Fruit fly (Drosophila melanogaster): ENCODE measurements around the gene CG10616.

The CG10616 gene

dm6 chr3L:12506963-12507552, 35.5 kb downstream of the CG10616 start (continued):
- TF ChIP-seq so (GFP tag; IDR thresholded peaks at IDR 0.05) = no peak
- no peak for TF ChIP-seq CG3726 (GFP tag; IDR thresholded peaks at IDR 0.05)
- no peak for TF ChIP-seq ato (GFP tag; IDR thresholded peaks at IDR 0.05; ENCODE audit: partially characterized antibody)
- no peak for TF ChIP-seq Gug (GFP tag; IDR thresholded peaks at IDR 0.05)
- TF ChIP-seq Atf3 (GFP tag; optimal IDR thresholded peaks at IDR 0.05) = no peak
- TF ChIP-seq CG12942 (GFP tag; optimal IDR thresholded peaks at IDR 0.05) = no peak
- TF ChIP-seq HmgZ (tag; optimal IDR thresholded peaks at IDR 0.05) = peak; percentile 33
- TF ChIP-seq CG32532 (GFP tag; IDR thresholded peaks at IDR 0.05) = no peak
- TF ChIP-seq sens (GFP tag) = peak; percentile 68
- no peak for TF ChIP-seq Oaz (GFP tag; IDR thresholded peaks at IDR 0.05)
- TF ChIP-seq dmrt11E (tag; optimal IDR thresholded peaks at IDR 0.05) = no peak
- TF ChIP-seq jigr1 (GFP tag; IDR thresholded peaks at IDR 0.05) = no peak
- no peak for TF ChIP-seq tup (GFP tag; optimal IDR thresholded peaks at IDR 0.05)
- TF ChIP-seq sr (GFP tag; IDR thresholded peaks at IDR 0.05) = no peak
- no peak for TF ChIP-seq Opbp (GFP tag; IDR thresholded peaks at IDR 0.05; ENCODE audit: partially characterized antibody)
- TF ChIP-seq rib (GFP tag; IDR thresholded peaks at IDR 0.05) = no peak
- no peak for TF ChIP-seq ftz-f1 (GFP tag; optimal IDR thresholded peaks at IDR 0.05)
- peak; percentile 46; the same call in 1 of the 2 replicates for TF ChIP-seq Rfx (GFP tag; IDR thresholded peaks at IDR 0.05)
- no peak for TF ChIP-seq caup (GFP tag; optimal IDR thresholded peaks at IDR 0.05; ENCODE audit: severe bottlenecking)
- no peak for TF ChIP-seq CG6683 (GFP tag; optimal IDR thresholded peaks at IDR 0.05)
- no peak for TF ChIP-seq Myb (GFP tag; optimal IDR thresholded peaks at IDR 0.05)
- no peak for TF ChIP-seq CG5953 (GFP tag; IDR thresholded peaks at IDR 0.05)
- no peak for TF ChIP-seq CG1647 (GFP tag; optimal IDR thresholded peaks at IDR 0.05)
- no peak for TF ChIP-seq CG8359 (GFP tag; optimal IDR thresholded peaks at IDR 0.05; ENCODE audit: borderline replicate concordance)
- TF ChIP-seq CG7987 (GFP tag; optimal IDR thresholded peaks at IDR 0.05) = no peak
- no peak for TF ChIP-seq klu (GFP tag; IDR thresholded peaks at IDR 0.05)
- TF ChIP-seq peb (GFP tag; IDR thresholded peaks at IDR 0.05) = no peak
- peak; percentile 71 for TF ChIP-seq ewg (GFP tag; optimal IDR thresholded peaks at IDR 0.05)
- TF ChIP-seq CG16813 (GFP tag; IDR thresholded peaks at IDR 0.05; ENCODE audit: partially characterized antibody) = 0 out of 3 replicates have a peak, but pooled peaks have one; percentile 21
- TF ChIP-seq her (GFP tag; optimal IDR thresholded peaks at IDR 0.05) = peak; percentile 62
- no peak for TF ChIP-seq Ets97D (GFP tag; optimal IDR thresholded peaks at IDR 0.05)
- TF ChIP-seq Mad (GFP tag; optimal IDR thresholded peaks at IDR 0.05) = no peak
- no peak for TF ChIP-seq fu2 (GFP tag; optimal IDR thresholded peaks at IDR 0.05)
- TF ChIP-seq CG3995 (GFP tag; optimal IDR thresholded peaks at IDR 0.05) = peak; percentile 52
- no peak for TF ChIP-seq cg (GFP tag; optimal IDR thresholded peaks at IDR 0.05)
- no peak for TF ChIP-seq wek (GFP tag; optimal IDR thresholded peaks at IDR 0.05)
- TF ChIP-seq CG11504 (tag; optimal IDR thresholded peaks at IDR 0.05) = no peak
- TF ChIP-seq slp2 (GFP tag; optimal IDR thresholded peaks at IDR 0.05) = no peak
- no peak for TF ChIP-seq zen2 (GFP tag; IDR thresholded peaks at IDR 0.05; ENCODE audit: partially characterized antibody)
- peak; percentile 69 for TF ChIP-seq Hey (tag; optimal IDR thresholded peaks at IDR 0.05)
- no peak for TF ChIP-seq ham (GFP tag; IDR thresholded peaks at IDR 0.05)
- no peak for TF ChIP-seq Ravus (GFP tag; IDR thresholded peaks at IDR 0.05)
- TF ChIP-seq twi (tag; optimal IDR thresholded peaks at IDR 0.05) = no peak
- no peak for TF ChIP-seq CG30403 (GFP tag; optimal IDR thresholded peaks at IDR 0.05)
- no peak for TF ChIP-seq CG2202 (tag; optimal IDR thresholded peaks at IDR 0.05)
- TF ChIP-seq CG4404 (GFP tag; IDR thresholded peaks at IDR 0.05) = no peak
- no peak for TF ChIP-seq cwo (GFP tag; optimal IDR thresholded peaks at IDR 0.05)
- no peak for TF ChIP-seq croc (GFP tag; conservative IDR thresholded peaks at IDR 0.05)
- peak; percentile 14 for TF ChIP-seq HLHmδ (GFP tag; optimal IDR thresholded peaks at IDR 0.05)
- TF ChIP-seq Hr51 (GFP tag; optimal IDR thresholded peaks at IDR 0.05) = no peak
- TF ChIP-seq CG8089 (GFP tag; optimal IDR thresholded peaks at IDR 0.05) = no peak
